ENCODE assay signal across 6 worm cellular contexts in the genomic region with DNA sequence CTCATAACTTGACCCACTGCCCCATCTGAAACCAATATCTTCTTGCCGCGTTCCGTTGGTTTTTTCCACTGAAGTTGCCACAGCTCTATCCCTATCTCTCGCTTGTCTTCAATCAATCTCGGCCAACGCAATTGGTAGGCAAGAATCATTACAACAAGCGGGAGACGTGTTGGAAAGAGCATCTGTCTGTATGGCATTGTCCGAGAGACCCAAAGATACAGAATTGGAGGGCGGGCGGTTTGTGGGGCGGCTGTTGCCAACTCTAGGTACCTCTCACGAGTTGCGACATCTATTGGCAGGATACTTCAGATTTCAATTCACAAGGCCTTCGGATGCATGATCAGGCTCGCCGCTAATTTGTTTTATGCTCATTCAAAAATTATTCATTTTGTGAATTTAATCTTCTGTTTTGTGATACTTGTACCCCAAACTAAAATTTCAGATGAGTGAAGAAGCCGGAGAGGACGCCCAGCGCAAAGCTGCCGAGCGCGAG.
TF ChIP-seq lines count a peak whose summit lies in the region.

A gene (plus strand): TSS at position 443 of the 493 bp plus-strand sequence.

TF ChIP-seq in whole organism, L1 larva, 84 proteins besides CTCF, POLR2A, EP300 and RAD21 (continues in another document):
- TF ChIP-seq nhr-28 (tag; optimal IDR thresholded peaks at IDR 0.05; lab: Kevin White, UChicago) (no peak), blmp-1 (tag; optimal IDR thresholded peaks at IDR 0.05; lab: Kevin White, UChicago) (no peak), zag-1 (tag; optimal IDR thresholded peaks at IDR 0.05; lab: Kevin White, UChicago) (no peak), irx-1 (tag; optimal IDR thresholded peaks at IDR 0.05; lab: Kevin White, UChicago) (no peak), fos-1 (tag; optimal IDR thresholded peaks at IDR 0.05; lab: Kevin White, UChicago) (no peak), dpl-1 (GFP tag; optimal IDR thresholded peaks at IDR 0.05; lab: Kevin White, UChicago) (no peak), zip-4 (GFP tag; optimal IDR thresholded peaks at IDR 0.05; lab: Kevin White, UChicago) (no peak), sptf-1 (tag; optimal IDR thresholded peaks at IDR 0.05; lab: Kevin White, UChicago) (no peak), ama-1 (optimal IDR thresholded peaks at IDR 0.05; lab: Kevin White, UChicago) (no peak), unc-98 (GFP tag; IDR thresholded peaks at IDR 0.05; lab: Robert Waterston, UW) (no peak), lin-14 (GFP tag; optimal IDR thresholded peaks at IDR 0.05; lab: Kevin White, UChicago) (peak; percentile 76), nhr-12 (tag; optimal IDR thresholded peaks at IDR 0.05; lab: Kevin White, UChicago) (no peak), jun-1 (tag; optimal IDR thresholded peaks at IDR 0.05; lab: Kevin White, UChicago) (no peak), swsn-7 (tag; optimal IDR thresholded peaks at IDR 0.05; lab: Kevin White, UChicago) (no peak), alr-1 (tag; optimal IDR thresholded peaks at IDR 0.05; lab: Kevin White, UChicago; ENCODE audit: borderline replicate concordance) (no peak)

TF ChIP-seq in whole organism, L2 larva, 48 proteins besides CTCF, POLR2A, EP300 and RAD21:
- no peak for TF ChIP-seq skn-1 (tag; optimal IDR thresholded peaks at IDR 0.05; lab: Kevin White, UChicago)
- no peak for TF ChIP-seq nhr-11 (tag; optimal IDR thresholded peaks at IDR 0.05; lab: Kevin White, UChicago)
- no peak for TF ChIP-seq nhr-25 (tag; optimal IDR thresholded peaks at IDR 0.05; lab: Kevin White, UChicago)
- TF ChIP-seq nhr-129 (tag; optimal IDR thresholded peaks at IDR 0.05; lab: Kevin White, UChicago): peak; percentile 44
- TF ChIP-seq ztf-1 (GFP tag; conservative IDR thresholded peaks at IDR 0.05; lab: Robert Waterston, UW): no peak
- TF ChIP-seq nhr-6 (tag; optimal IDR thresholded peaks at IDR 0.05; lab: Kevin White, UChicago): no peak
- TF ChIP-seq F13H6.1 (tag; optimal IDR thresholded peaks at IDR 0.05; lab: Kevin White, UChicago): peak; percentile 59
- TF ChIP-seq fos-1 (tag; optimal IDR thresholded peaks at IDR 0.05; lab: Kevin White, UChicago): no peak
- no peak for TF ChIP-seq crh-2 (tag; optimal IDR thresholded peaks at IDR 0.05; lab: Kevin White, UChicago)
- TF ChIP-seq Y55F3AM.14 (GFP tag; optimal IDR thresholded peaks at IDR 0.05; lab: Kevin White, UChicago): no peak

TF ChIP-seq in whole organism, L3 larva, 47 proteins besides CTCF, POLR2A, EP300 and RAD21:
- TF ChIP-seq egl-5 (tag; optimal IDR thresholded peaks at IDR 0.05; lab: Kevin White, UChicago) (peak; percentile 16), nfya-1 (tag; optimal IDR thresholded peaks at IDR 0.05; lab: Kevin White, UChicago; ENCODE audit: insufficient read depth) (peak; percentile 35), nhr-28 (tag; optimal IDR thresholded peaks at IDR 0.05; lab: Kevin White, UChicago) (no peak)

TF ChIP-seq in whole organism, L4 larva, 104 proteins besides CTCF, POLR2A, EP300 and RAD21:
- no peak for TF ChIP-seq ama-1 (optimal IDR thresholded peaks at IDR 0.05; lab: Kevin White, UChicago)
- peak; percentile 39 for TF ChIP-seq hlh-11 (tag; optimal IDR thresholded peaks at IDR 0.05; lab: Kevin White, UChicago)
- TF ChIP-seq unc-130 (GFP tag; optimal IDR thresholded peaks at IDR 0.05; lab: Kevin White, UChicago): no peak
- no peak for TF ChIP-seq nhr-28 (tag; optimal IDR thresholded peaks at IDR 0.05; lab: Kevin White, UChicago)
- peak; percentile 4 for TF ChIP-seq mxl-3 (GFP tag; optimal IDR thresholded peaks at IDR 0.05; lab: Kevin White, UChicago)
- no peak for TF ChIP-seq Y75B8A.6 (GFP tag; IDR thresholded peaks at IDR 0.05; lab: Robert Waterston, UW)
- TF ChIP-seq daf-16 (GFP tag; optimal IDR thresholded peaks at IDR 0.05; lab: Kevin White, UChicago): peak in 1 of 2 experiments; percentile 49
- TF ChIP-seq daf-16 (tag; optimal IDR thresholded peaks at IDR 0.05; lab: Kevin White, UChicago): no peak

TF ChIP-seq in whole organism, late embryonic, 69 proteins besides CTCF, POLR2A, EP300 and RAD21:
- TF ChIP-seq nfya-1 (tag; optimal IDR thresholded peaks at IDR 0.05; lab: Kevin White, UChicago) (peak; percentile 40), syd-9 (tag; optimal IDR thresholded peaks at IDR 0.05; lab: Kevin White, UChicago) (peak; percentile 13), ztf-16 (tag; optimal IDR thresholded peaks at IDR 0.05; lab: Kevin White, UChicago) (no peak), elt-4 (tag; optimal IDR thresholded peaks at IDR 0.05; lab: Kevin White, UChicago) (no peak), pat-9 (tag; optimal IDR thresholded peaks at IDR 0.05; lab: Kevin White, UChicago) (no peak), pros-1 (tag; optimal IDR thresholded peaks at IDR 0.05; lab: Kevin White, UChicago) (no peak), zip-5 (tag; optimal IDR thresholded peaks at IDR 0.05; lab: Kevin White, UChicago) (no peak), npax-4 (tag; optimal IDR thresholded peaks at IDR 0.05; lab: Kevin White, UChicago) (no peak), ref-2 (tag; optimal IDR thresholded peaks at IDR 0.05; lab: Kevin White, UChicago) (no peak), ets-4 (tag; optimal IDR thresholded peaks at IDR 0.05; lab: Kevin White, UChicago) (no peak), ceh-18 (tag; optimal IDR thresholded peaks at IDR 0.05; lab: Kevin White, UChicago) (peak; percentile 72), rnt-1 (tag; optimal IDR thresholded peaks at IDR 0.05; lab: Kevin White, UChicago) (peak; percentile 75), F13H6.1 (tag; optimal IDR thresholded peaks at IDR 0.05; lab: Kevin White, UChicago) (no peak), pqm-1 (tag; optimal IDR thresholded peaks at IDR 0.05; lab: Kevin White, UChicago) (no peak), unc-55 (GFP tag; optimal IDR thresholded peaks at IDR 0.05; lab: Kevin White, UChicago) (peak; percentile 71), sdc-2 (tag; optimal IDR thresholded peaks at IDR 0.05; lab: Kevin White, UChicago) (no peak)

TF ChIP-seq in whole organism, mixed stage, embryonic, 35 proteins besides CTCF, POLR2A, EP300 and RAD21:
- no peak for TF ChIP-seq mab-5 (tag; optimal IDR thresholded peaks at IDR 0.05; lab: Kevin White, UChicago)
- peak; percentile 80 for TF ChIP-seq unc-62 (GFP tag; optimal IDR thresholded peaks at IDR 0.05; lab: Kevin White, UChicago)
- TF ChIP-seq unc-39 (tag; optimal IDR thresholded peaks at IDR 0.05; lab: Kevin White, UChicago): no peak
- no peak for TF ChIP-seq drap-1 (GFP tag; optimal IDR thresholded peaks at IDR 0.05; lab: Kevin White, UChicago)
- peak; percentile 97 for TF ChIP-seq unc-120 (tag; optimal IDR thresholded peaks at IDR 0.05; lab: Kevin White, UChicago; ENCODE audit: poor library complexity, severe bottlenecking)
- no peak for TF ChIP-seq snpc-4 (tag; optimal IDR thresholded peaks at IDR 0.05; lab: Kevin White, UChicago)
- no peak for TF ChIP-seq nhr-28 (tag; optimal IDR thresholded peaks at IDR 0.05; lab: Kevin White, UChicago)
- TF ChIP-seq ceh-83 (GFP tag; optimal IDR thresholded peaks at IDR 0.05; lab: Kevin White, UChicago): no peak
- TF ChIP-seq nhr-2 (tag; optimal IDR thresholded peaks at IDR 0.05; lab: Kevin White, UChicago): no peak
- TF ChIP-seq hlh-1 (tag; optimal IDR thresholded peaks at IDR 0.05; lab: Kevin White, UChicago): peak; percentile 100
- no peak for TF ChIP-seq bed-3 (GFP tag; optimal IDR thresholded peaks at IDR 0.05; lab: Kevin White, UChicago)
- no peak for TF ChIP-seq nhr-76 (tag; optimal IDR thresholded peaks at IDR 0.05; lab: Kevin White, UChicago)
